Fruit fly (Drosophila melanogaster) whole organism, wandering third instar larva: ENCODE measurements around the gene Sodq.

Experiments used
- CrebA ChIP-seq: fragments of 200-800 bp; sonication (Bioruptor generic); optimal IDR thresholded peaks from 2 replicates; lab custom pipeline; 2016; ENCODE audit warnings: missing biosample characterization, mild to moderate bottlenecking, missing genetic modification characterization, borderline replicate concordance
- Hnf4 ChIP-seq: fragments of 200-800 bp; sonication (Bioruptor generic); optimal IDR thresholded peaks from 2 replicates; lab custom pipeline; 2016; ENCODE audit warnings: missing biosample characterization, mild to moderate bottlenecking, missing genetic modification characterization
- Hr78 ChIP-seq: fragments of >200 bp; optimal IDR thresholded peaks from 2 replicates; lab custom pipeline; 2017; ENCODE audit warnings: missing biosample characterization, missing genetic modification characterization
- Jra ChIP-seq: sonication (Bioruptor generic); optimal IDR thresholded peaks from 2 replicates; lab custom pipeline; 2016; ENCODE audit warnings: missing biosample characterization, missing genetic modification characterization
- Myc ChIP-seq: fragments of >200 bp; optimal IDR thresholded peaks from 2 replicates; lab custom pipeline; 2017
- Rel ChIP-seq, 2 experiments: fragments of 200-800 bp; sonication (Bioruptor generic) in 1 of 2; optimal IDR thresholded peaks; 2 replicates in 1 of 2; 3 replicates in 1 of 2; lab custom pipeline; 2016 to 2019; ENCODE audit warnings: mild to moderate bottlenecking in 2 of 2, missing biosample characterization in 2 of 2, missing genetic modification characterization in 2 of 2, moderate library complexity in 1 of 2
- br ChIP-seq: fragments of 200-800 bp; sonication (Bioruptor generic); optimal IDR thresholded peaks from 2 replicates; lab custom pipeline; 2016; ENCODE audit warnings: missing biosample characterization, missing genetic modification characterization
- foxo ChIP-seq, 2 experiments: fragments of 200-800 bp; sonication (Bioruptor generic); optimal IDR thresholded peaks; 2 replicates in 1 of 2; 3 replicates in 1 of 2; lab custom pipeline; 2016 to 2017; ENCODE audit warnings: missing biosample characterization in 2 of 2, missing genetic modification characterization in 2 of 2
- fru ChIP-seq: fragments of 200-800 bp; sonication (Bioruptor generic); optimal IDR thresholded peaks from 3 replicates; lab custom pipeline; 2016; ENCODE audit warnings: missing biosample characterization, mild to moderate bottlenecking, missing genetic modification characterization
- psq ChIP-seq: fragments of 200-800 bp; sonication (Bioruptor generic); optimal IDR thresholded peaks from 3 replicates; lab custom pipeline; 2017; ENCODE audit warnings: missing biosample characterization, mild to moderate bottlenecking, missing genetic modification characterization, moderate library complexity
- usp ChIP-seq: fragments of >200 bp; optimal IDR thresholded peaks from 2 replicates; lab custom pipeline; 2017; ENCODE audit warnings: missing biosample characterization, missing genetic modification characterization
- woc ChIP-seq: sonication (Bioruptor generic); optimal IDR thresholded peaks from 2 replicates; lab custom pipeline; 2016; ENCODE audit warnings: missing biosample characterization, mild to moderate bottlenecking, missing genetic modification characterization

- no peak for TF ChIP-seq woc (GFP tag; lab: Kevin White, UChicago)
- no peak for TF ChIP-seq foxo (GFP tag; optimal IDR thresholded peaks at IDR 0.05; lab: Kevin White, UChicago)
- no peak for TF ChIP-seq Hnf4
- no peak for TF ChIP-seq fru (GFP tag; lab: Kevin White, UChicago)
- no peak for TF ChIP-seq CrebA (GFP tag; lab: Kevin White, UChicago)
- no peak for TF ChIP-seq Hr78 (GFP tag; lab: Kevin White, UChicago)
- no peak for TF ChIP-seq Rel (GFP tag; optimal IDR thresholded peaks at IDR 0.05; lab: Kevin White, UChicago)
- TF ChIP-seq Rel (tag; optimal IDR thresholded peaks at IDR 0.05; lab: Kevin White, UChicago), result no peak
- TF ChIP-seq Jra (GFP tag; lab: Kevin White, UChicago), result no peak
- no peak for TF ChIP-seq usp (GFP tag; lab: Kevin White, UChicago)
- TF ChIP-seq Myc, result no peak
- TF ChIP-seq psq, result no peak
- TF ChIP-seq br (GFP tag; lab: Kevin White, UChicago), result no peak
Observed at dm6 chr3R:25854825-25855224, 40.8 kb upstream of the Sodq start.
